Worm (Caenorhabditis elegans) whole organism, young adult: Measurements from ENCODE around the gene F38A5.8.
A peak's percentile ranks its signal among the peaks of the same experiment; 100 is the strongest.

ENCODE experiments used
- B0019.2 ChIP-seq: fragments of 200-800 bp; sonication (Bioruptor generic); conservative IDR thresholded peaks from 2 replicates; pipeline ENCODE4 v1.3.6; 2022; ENCODE audit warnings: missing genetic modification reagents, missing genetic modification characterization, missing compliant biosample characterization
- B0336.3 ChIP-seq: fragments of 200-800 bp; sonication (Bioruptor generic); IDR thresholded peaks from 2 replicates; pipeline ENCODE4 v1.3.6; 2022; ENCODE audit warnings: missing genetic modification characterization, missing compliant biosample characterization
- D2030.7 ChIP-seq: fragments of 200-800 bp; sonication (Bioruptor generic); IDR thresholded peaks from 2 replicates; pipeline ENCODE4 v1.3.6; 2022; ENCODE audit warnings: missing genetic modification reagents, missing genetic modification characterization, missing compliant biosample characterization
- F10E7.11 ChIP-seq: sonication (generic microtip); optimal IDR thresholded peaks from 2 replicates; lab custom pipeline; 2017; ENCODE audit warnings: mild to moderate bottlenecking, missing genetic modification characterization, moderate library complexity, missing compliant biosample characterization
- F39B2.1 ChIP-seq: fragments of 200-800 bp; sonication (Bioruptor generic); IDR thresholded peaks from 2 replicates; pipeline ENCODE4 v1.3.6; 2022; ENCODE audit warnings: missing genetic modification reagents, missing genetic modification characterization, missing compliant biosample characterization
- F57C9.4 ChIP-seq: sonication (generic microtip); optimal IDR thresholded peaks from 2 replicates; lab custom pipeline; 2017; ENCODE audit warnings: mild to moderate bottlenecking, missing genetic modification characterization, missing compliant biosample characterization
- K12H6.12 ChIP-seq: fragments of 200-800 bp; sonication (Bioruptor generic); optimal IDR thresholded peaks from 2 replicates; lab custom pipeline; 2018; ENCODE audit warnings: mild to moderate bottlenecking, missing genetic modification characterization, missing compliant biosample characterization
- Y56A3A.18 ChIP-seq: fragments of 200-800 bp; sonication (Bioruptor generic); IDR thresholded peaks from 2 replicates; pipeline ENCODE4 v1.3.6; 2022; ENCODE audit warnings: missing genetic modification reagents, missing genetic modification characterization, missing compliant biosample characterization
- Y79H2A.3 ChIP-seq: fragments of 200-800 bp; sonication (Bioruptor generic); conservative IDR thresholded peaks from 2 replicates; pipeline ENCODE4 v1.3.6; 2022; ENCODE audit warnings: missing genetic modification reagents, missing genetic modification characterization, missing compliant biosample characterization
- Y95B8A.8 ChIP-seq: fragments of 200-800 bp; sonication (Bioruptor generic); IDR thresholded peaks from 2 replicates; pipeline ENCODE4 v1.3.6; 2022; ENCODE audit warnings: missing genetic modification reagents, missing genetic modification characterization, missing compliant biosample characterization
- akir-1 ChIP-seq: fragments of 200-800 bp; sonication (Bioruptor generic); optimal IDR thresholded peaks from 2 replicates; lab custom pipeline; 2018; ENCODE audit warnings: mild to moderate bottlenecking, missing genetic modification characterization, moderate library complexity, missing compliant biosample characterization
- aptf-3 ChIP-seq: fragments of 200-800 bp; sonication (Bioruptor generic); IDR thresholded peaks from 2 replicates; pipeline ENCODE4 v1.3.6; 2022; ENCODE audit warnings: missing genetic modification characterization, missing compliant biosample characterization
- athp-1 ChIP-seq: sonication (generic microtip); optimal IDR thresholded peaks from 2 replicates; lab custom pipeline; 2017; ENCODE audit warnings: mild to moderate bottlenecking, missing genetic modification characterization, missing compliant biosample characterization
- attf-5 ChIP-seq: fragments of 200-800 bp; sonication (Bioruptor generic); optimal IDR thresholded peaks from 2 replicates; lab custom pipeline; 2018; ENCODE audit warnings: mild to moderate bottlenecking, missing genetic modification characterization, missing compliant biosample characterization
- bed-1 ChIP-seq: fragments of 200-800 bp; sonication (Bioruptor generic); IDR thresholded peaks from 2 replicates; pipeline ENCODE4 v1.3.6; 2022; ENCODE audit warnings: missing genetic modification reagents, missing genetic modification characterization, missing compliant biosample characterization
- ccch-3 ChIP-seq: fragments of 200-800 bp; sonication (Bioruptor generic); optimal IDR thresholded peaks from 2 replicates; lab custom pipeline; 2018; ENCODE audit warnings: mild to moderate bottlenecking, missing genetic modification characterization, missing compliant biosample characterization
- ceh-40 ChIP-seq: fragments of 200-800 bp; sonication (Bioruptor generic); IDR thresholded peaks from 2 replicates; pipeline ENCODE4 v1.3.6; 2022; ENCODE audit warnings: missing genetic modification characterization, missing compliant biosample characterization
- ceh-79 ChIP-seq: sonication (generic microtip); optimal IDR thresholded peaks from 2 replicates; lab custom pipeline; 2017; ENCODE audit warnings: mild to moderate bottlenecking, missing genetic modification characterization, missing compliant biosample characterization
- ceh-91 ChIP-seq: fragments of 200-800 bp; sonication (Bioruptor generic); IDR thresholded peaks from 2 replicates; pipeline ENCODE4 v1.3.6; 2022; ENCODE audit warnings: missing genetic modification reagents, missing genetic modification characterization, missing compliant biosample characterization
- die-1 ChIP-seq: sonication (generic microtip); optimal IDR thresholded peaks from 2 replicates; lab custom pipeline; 2016; ENCODE audit warnings: missing genotype, mild to moderate bottlenecking, missing genetic modification characterization, missing compliant biosample characterization
- dpff-1 ChIP-seq: sonication (generic microtip); optimal IDR thresholded peaks from 2 replicates; lab custom pipeline; 2017; ENCODE audit warnings: mild to moderate bottlenecking, missing genetic modification characterization, missing compliant biosample characterization
- efl-1 ChIP-seq: fragments of 150-350 bp; optimal IDR thresholded peaks from 2 replicates; lab custom pipeline; 2014; ENCODE audit warnings: missing biosample characterization, missing genetic modification reagents, missing genetic modification characterization
- egl-18 ChIP-seq: fragments of 200-800 bp; sonication (Bioruptor generic); IDR thresholded peaks from 2 replicates; pipeline ENCODE4 v1.3.6; 2022; ENCODE audit warnings: missing genetic modification reagents, missing genetic modification characterization, missing compliant biosample characterization
- fkh-3 ChIP-seq: sonication (generic microtip); optimal IDR thresholded peaks from 2 replicates; lab custom pipeline; 2016; ENCODE audit warnings: mild to moderate bottlenecking, missing genetic modification characterization, missing compliant biosample characterization
- hlh-26 ChIP-seq: fragments of 200-800 bp; sonication (Bioruptor generic); conservative IDR thresholded peaks from 2 replicates; pipeline ENCODE4 v1.3.6; 2022; ENCODE audit warnings: missing genetic modification reagents, missing genetic modification characterization, missing compliant biosample characterization
- hmg-1.2 ChIP-seq: fragments of 200-800 bp; sonication (Bioruptor generic); IDR thresholded peaks from 2 replicates; pipeline ENCODE4 v1.3.6; 2022; ENCODE audit warnings: missing genetic modification reagents, missing genetic modification characterization, missing compliant biosample characterization
- hmg-20 ChIP-seq: fragments of 200-800 bp; sonication (Bioruptor generic); IDR thresholded peaks from 2 replicates; pipeline ENCODE4 v1.3.6; 2022; ENCODE audit warnings: missing genetic modification reagents, missing genetic modification characterization, missing compliant biosample characterization
- lin-26 ChIP-seq: fragments of 200-800 bp; sonication (Bioruptor generic); IDR thresholded peaks from 2 replicates; pipeline ENCODE4 v1.3.6; 2022; ENCODE audit warnings: missing genetic modification reagents, missing genetic modification characterization, missing compliant biosample characterization
- lir-1 ChIP-seq: fragments of 200-800 bp; sonication (Bioruptor generic); conservative IDR thresholded peaks from 2 replicates; pipeline ENCODE4 v1.3.6; 2022; ENCODE audit warnings: missing genetic modification reagents, missing genetic modification characterization, missing compliant biosample characterization
- lsy-27 ChIP-seq: sonication (generic microtip); optimal IDR thresholded peaks from 2 replicates; lab custom pipeline; 2017; ENCODE audit warnings: missing genetic modification characterization, mild to moderate bottlenecking, missing compliant biosample characterization, antibody characterized with exemption, missing genotype, borderline replicate concordance; ENCODE audit not compliant: insufficient read depth
- madf-8 ChIP-seq: fragments of 200-800 bp; sonication (Bioruptor generic); conservative IDR thresholded peaks from 2 replicates; pipeline ENCODE4 v1.3.6; 2022; ENCODE audit warnings: missing genetic modification reagents, missing genetic modification characterization, missing compliant biosample characterization
- mxl-1 ChIP-seq: sonication (generic microtip); optimal IDR thresholded peaks from 2 replicates; lab custom pipeline; 2016; ENCODE audit warnings: missing genetic modification characterization, missing compliant biosample characterization
- nfya-2 ChIP-seq: fragments of 200-800 bp; sonication (Bioruptor generic); IDR thresholded peaks from 2 replicates; pipeline ENCODE4 v1.3.6; 2022; ENCODE audit warnings: missing genetic modification reagents, missing genetic modification characterization, missing compliant biosample characterization
- pha-4 ChIP-seq: fragments of 150-350 bp; sonication (generic microtip); optimal IDR thresholded peaks from 2 replicates; lab custom pipeline; 2014; ENCODE audit warnings: missing biosample characterization, missing genetic modification reagents, missing genetic modification characterization
- sdz-38 ChIP-seq: sonication (generic microtip); optimal IDR thresholded peaks from 2 replicates; lab custom pipeline; 2016; ENCODE audit warnings: missing genotype, missing genetic modification characterization, missing compliant biosample characterization
- snpc-3.4 ChIP-seq: sonication (generic microtip); optimal IDR thresholded peaks from 2 replicates; lab custom pipeline; 2017; ENCODE audit warnings: missing genetic modification characterization, mild to moderate bottlenecking, missing compliant biosample characterization, antibody characterized with exemption, moderate library complexity, missing genotype, missing genetic modification reagents
- snpc-4 ChIP-seq, 5 experiments: fragments of 150-350 bp in 1 of 5; sonication (generic microtip) in 4 of 5; optimal IDR thresholded peaks; 2 replicates each; lab custom pipeline; 2014 to 2018; ENCODE audit warnings: missing genetic modification characterization in 5 of 5, missing biosample characterization in 3 of 5, antibody characterized with exemption in 2 of 5, mild to moderate bottlenecking in 2 of 5, missing compliant biosample characterization in 2 of 5, missing genotype in 2 of 5, moderate library complexity in 2 of 5, missing genetic modification reagents in 1 of 5
- tbp1 ChIP-seq: fragments of 200-800 bp; sonication (Bioruptor generic); optimal IDR thresholded peaks from 2 replicates; lab custom pipeline; 2018; ENCODE audit warnings: mild to moderate bottlenecking, missing genetic modification characterization, missing compliant biosample characterization
- tbx-9 ChIP-seq: sonication (generic microtip); optimal IDR thresholded peaks from 2 replicates; lab custom pipeline; 2016; ENCODE audit warnings: borderline replicate concordance, missing genetic modification characterization, inconsistent platforms, missing compliant biosample characterization
- ztf-18 ChIP-seq: sonication (generic microtip); optimal IDR thresholded peaks from 2 replicates; lab custom pipeline; 2016; ENCODE audit warnings: missing genotype, mild to moderate bottlenecking, missing genetic modification characterization, missing compliant biosample characterization
- ztf-6 ChIP-seq: fragments of 200-800 bp; sonication (Bioruptor generic); IDR thresholded peaks from 2 replicates; pipeline ENCODE4 v1.3.6; 2022; ENCODE audit warnings: missing genetic modification reagents, missing genetic modification characterization, missing compliant biosample characterization

F38A5.8 gene

ce11 chrIV:6576728-6577101 lies 22.8 kb upstream of the F38A5.8 start (continued):
- peak; percentile 16 for TF ChIP-seq tbp1 (GFP tag; lab: Kevin White, UChicago)
- no peak for TF ChIP-seq lir-1 (GFP tag; lab: Robert Waterston, UW)
- no peak for TF ChIP-seq egl-18 (GFP tag; lab: Robert Waterston, UW)
- peak; percentile 27 for TF ChIP-seq attf-5 (GFP tag; lab: Kevin White, UChicago)
- no peak for TF ChIP-seq Y95B8A.8 (GFP tag; lab: Robert Waterston, UW)

DNA sequence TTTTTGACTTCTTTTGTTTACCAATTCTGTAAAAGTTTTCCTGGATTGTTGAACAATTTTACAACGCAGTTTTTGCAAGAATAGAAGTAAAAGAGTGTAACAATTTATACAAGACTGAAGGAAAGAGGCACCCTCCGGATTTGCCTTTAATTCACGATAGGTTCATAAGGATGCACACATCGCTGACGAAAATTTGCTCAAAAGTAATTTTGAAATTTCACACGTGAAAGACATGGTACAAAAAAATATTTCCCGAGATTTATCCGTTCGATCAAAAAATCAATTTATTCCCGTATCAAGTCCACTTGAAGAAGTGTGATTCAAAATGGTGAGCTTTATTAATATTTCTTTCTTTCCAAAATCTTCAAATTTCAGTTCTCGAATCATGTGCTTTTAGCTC lies 21.6 kb upstream of the F38A5.8 start, which contains the start of gene C43G2.3:
Gene C43G2.3 (plus strand): TSS at position 301 of the 400 bp plus-strand sequence.
- TF ChIP-seq ceh-79 (tag; lab: Kevin White, UChicago), result no peak

DNA sequence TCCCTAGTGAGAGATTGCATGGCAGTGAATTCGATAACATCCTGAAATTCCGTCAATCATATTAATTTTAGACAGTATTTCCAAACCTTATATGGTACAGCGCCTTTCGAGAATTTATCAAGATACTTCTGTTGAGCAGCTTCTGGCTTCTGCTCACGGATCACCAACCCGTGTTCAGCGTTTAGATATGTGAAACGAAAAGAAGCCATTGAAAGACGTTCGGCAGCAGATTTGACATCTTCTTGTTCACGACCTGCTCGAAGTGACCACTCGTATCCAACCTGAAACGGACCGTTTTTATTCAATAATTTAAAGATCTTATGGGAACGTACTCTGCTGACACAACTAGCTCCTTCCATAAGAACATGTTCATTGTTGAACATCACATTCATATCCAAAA lies 17.9 kb upstream of the F38A5.8 start:
- TF ChIP-seq hlh-26 (GFP tag; lab: Robert Waterston, UW) (no peak), mxl-1 (tag; lab: Kevin White, UChicago) (no peak), ceh-79 (tag; lab: Kevin White, UChicago) (no peak), bed-1 (GFP tag; lab: Robert Waterston, UW) (no peak), hmg-20 (GFP tag; lab: Robert Waterston, UW) (no peak), die-1 (tag; lab: Kevin White, UChicago) (no peak)

- no peak for TF ChIP-seq ztf-6 (GFP tag; lab: Robert Waterston, UW)
- TF ChIP-seq efl-1 (GFP tag; lab: Kevin White, UChicago), result no peak
- no peak for TF ChIP-seq ccch-3 (GFP tag; lab: Kevin White, UChicago)
- no peak for TF ChIP-seq athp-1 (tag; lab: Kevin White, UChicago)
- no peak for TF ChIP-seq snpc-4 (GFP tag; optimal IDR thresholded peaks at IDR 0.05; lab: Kevin White, UChicago)
- peak in 1 of 4 experiments; percentile 50 for TF ChIP-seq snpc-4 (tag; optimal IDR thresholded peaks at IDR 0.05; lab: Kevin White, UChicago)
These were observed 16.9 kb upstream of the F38A5.8 start, which contains the start of gene odr-8 for ce11 chrIV:6582604-6583003. TSS of gene odr-8 (minus strand) at chrIV:6582704.

- TF ChIP-seq ztf-18 (tag; lab: Kevin White, UChicago), result no peak
- no peak for TF ChIP-seq madf-8 (GFP tag; lab: Robert Waterston, UW)
- TF ChIP-seq ccch-3 (GFP tag; lab: Kevin White, UChicago), result no peak
- no peak for TF ChIP-seq ceh-79 (tag; lab: Kevin White, UChicago)
- no peak for TF ChIP-seq lin-26
- TF ChIP-seq B0336.3, result no peak
- TF ChIP-seq F57C9.4 (tag; lab: Kevin White, UChicago), result no peak
- peak; percentile 69 for TF ChIP-seq D2030.7
- peak; percentile 95 for TF ChIP-seq hmg-1.2 (GFP tag; lab: Robert Waterston, UW)
- TF ChIP-seq lsy-27 (tag; lab: Kevin White, UChicago), result no peak
- TF ChIP-seq dpff-1 (tag; lab: Kevin White, UChicago), result no peak
- no peak for TF ChIP-seq ceh-91 (GFP tag; lab: Robert Waterston, UW)
- no peak for TF ChIP-seq sdz-38 (tag; lab: Kevin White, UChicago)
- TF ChIP-seq fkh-3 (tag; lab: Kevin White, UChicago), result no peak
- TF ChIP-seq F39B2.1 (GFP tag; lab: Robert Waterston, UW), result no peak
- peak; percentile 66 for TF ChIP-seq pha-4
- no peak for TF ChIP-seq athp-1 (tag; lab: Kevin White, UChicago)
- no peak for TF ChIP-seq akir-1 (GFP tag; lab: Kevin White, UChicago)
- TF ChIP-seq Y79H2A.3 (GFP tag; lab: Robert Waterston, UW), result no peak
- TF ChIP-seq B0019.2 (GFP tag; lab: Robert Waterston, UW), result no peak
- no peak for TF ChIP-seq ceh-40 (GFP tag; lab: Robert Waterston, UW)
- TF ChIP-seq tbx-9 (tag; lab: Kevin White, UChicago), result no peak
- no peak for TF ChIP-seq nfya-2 (GFP tag; lab: Robert Waterston, UW)
- TF ChIP-seq Y56A3A.18, result no peak
- TF ChIP-seq K12H6.12, result peak; percentile 48
- no peak for TF ChIP-seq aptf-3
- no peak for TF ChIP-seq F10E7.11 (tag; lab: Kevin White, UChicago)
- no peak for TF ChIP-seq snpc-3.4 (tag; lab: Kevin White, UChicago)
These were observed 14.1 kb upstream of the F38A5.8 start, which contains the start of the genes F38A5.2 and dnj-11 for ce11 chrIV:6585397-6585921. TSS of gene F38A5.2 (minus strand) at chrIV:6585400. TSS of gene dnj-11 (plus strand) at chrIV:6585871.
